Worm (Caenorhabditis elegans) whole organism, late embryonic: ENCODE results near the gene srg-33.
A peak's percentile ranks its signal among the peaks of the same experiment; 100 is the strongest.

Experiments
- C08G9.2 ChIP-seq: sonication (generic microtip); optimal IDR thresholded peaks from 2 replicates; lab custom pipeline; 2016; ENCODE audit warnings: mild to moderate bottlenecking, missing genetic modification characterization, moderate library complexity, missing compliant biosample characterization
- F13H6.1 ChIP-seq: sonication (generic microtip); optimal IDR thresholded peaks from 2 replicates; lab custom pipeline; 2016; ENCODE audit warnings: missing genetic modification characterization, missing compliant biosample characterization
- K02D7.2 ChIP-seq: sonication (generic microtip); optimal IDR thresholded peaks from 2 replicates; lab custom pipeline; 2017; ENCODE audit warnings: mild to moderate bottlenecking, missing genetic modification characterization, missing compliant biosample characterization
- K09A11.1 ChIP-seq: sonication (generic microtip); optimal IDR thresholded peaks from 2 replicates; lab custom pipeline; 2017; ENCODE audit warnings: antibody characterized with exemption, mild to moderate bottlenecking, missing genetic modification characterization, missing compliant biosample characterization; ENCODE audit not compliant: insufficient read depth
- T23F11.4 ChIP-seq: fragments of 200-800 bp; sonication (Bioruptor generic); optimal IDR thresholded peaks from 2 replicates; lab custom pipeline; 2018; ENCODE audit warnings: mild to moderate bottlenecking, missing genetic modification characterization, missing compliant biosample characterization
- ama-1 ChIP-seq: fragments of 150-350 bp; optimal IDR thresholded peaks from 2 replicates; lab custom pipeline; 2014
- ceh-2 ChIP-seq: sonication (generic microtip); optimal IDR thresholded peaks from 2 replicates; lab custom pipeline; 2016; ENCODE audit warnings: missing genotype, missing genetic modification characterization, missing compliant biosample characterization
- ceh-30 ChIP-seq: fragments of 150-350 bp; optimal IDR thresholded peaks from 2 replicates; lab custom pipeline; 2014; ENCODE audit warnings: missing biosample characterization, missing genetic modification characterization
- ceh-45 ChIP-seq: fragments of 200-800 bp; sonication (Bioruptor generic); IDR thresholded peaks from 2 replicates; pipeline ENCODE4 v1.3.6; 2022; ENCODE audit warnings: missing genetic modification reagents, missing genetic modification characterization, missing compliant biosample characterization
- ceh-48 ChIP-seq: sonication (generic microtip); optimal IDR thresholded peaks from 2 replicates; lab custom pipeline; 2016; ENCODE audit warnings: missing genetic modification characterization, inconsistent platforms, missing compliant biosample characterization
- che-1 ChIP-seq: sonication (generic microtip); optimal IDR thresholded peaks from 2 replicates; lab custom pipeline; 2016; ENCODE audit warnings: mild to moderate bottlenecking, missing genetic modification characterization, missing compliant biosample characterization
- dmd-4 ChIP-seq: sonication (generic microtip); optimal IDR thresholded peaks from 2 replicates; lab custom pipeline; 2016; ENCODE audit warnings: borderline replicate concordance, missing genetic modification characterization, missing compliant biosample characterization
- dve-1 ChIP-seq: sonication (generic microtip); optimal IDR thresholded peaks from 2 replicates; lab custom pipeline; 2017; ENCODE audit warnings: antibody characterized with exemption, mild to moderate bottlenecking, missing genetic modification characterization, missing compliant biosample characterization
- elt-2 ChIP-seq: sonication (generic microtip); optimal IDR thresholded peaks from 2 replicates; lab custom pipeline; 2016; ENCODE audit warnings: missing genetic modification reagents, missing genetic modification characterization, missing compliant biosample characterization
- ets-4 ChIP-seq: sonication (generic microtip); optimal IDR thresholded peaks from 2 replicates; lab custom pipeline; 2016; ENCODE audit warnings: missing genetic modification characterization, missing compliant biosample characterization
- fkh-10 ChIP-seq: fragments of 150-350 bp; optimal IDR thresholded peaks from 2 replicates; lab custom pipeline; 2014; ENCODE audit warnings: missing biosample characterization, missing genetic modification reagents, missing genetic modification characterization
- fkh-6 ChIP-seq: sonication (generic microtip); optimal IDR thresholded peaks from 2 replicates; lab custom pipeline; 2016; ENCODE audit warnings: missing genetic modification characterization, missing compliant biosample characterization
- gmeb-2 ChIP-seq: sonication (generic microtip); optimal IDR thresholded peaks from 2 replicates; lab custom pipeline; 2016; ENCODE audit warnings: missing genetic modification characterization, inconsistent platforms, missing compliant biosample characterization
- hlh-13 ChIP-seq: fragments of 200-800 bp; sonication (Bioruptor generic); optimal IDR thresholded peaks from 2 replicates; lab custom pipeline; 2018; ENCODE audit warnings: mild to moderate bottlenecking, missing genetic modification characterization, missing compliant biosample characterization
- hlh-15 ChIP-seq: sonication (generic microtip); optimal IDR thresholded peaks from 2 replicates; lab custom pipeline; 2016; ENCODE audit warnings: missing genetic modification characterization, missing compliant biosample characterization
- hlh-8 ChIP-seq: sonication (generic microtip); optimal IDR thresholded peaks from 2 replicates; lab custom pipeline; 2016; ENCODE audit warnings: missing genotype, missing genetic modification characterization, missing compliant biosample characterization
- lin-11 ChIP-seq: fragments of 200-800 bp; sonication (Bioruptor generic); optimal IDR thresholded peaks from 2 replicates; lab custom pipeline; 2018; ENCODE audit warnings: mild to moderate bottlenecking, missing genetic modification characterization, missing compliant biosample characterization
- madf-2 ChIP-seq: sonication (generic microtip); optimal IDR thresholded peaks from 2 replicates; lab custom pipeline; 2017; ENCODE audit warnings: missing genetic modification characterization, missing compliant biosample characterization
- mec-3 ChIP-seq: sonication (generic microtip); optimal IDR thresholded peaks from 2 replicates; lab custom pipeline; 2016; ENCODE audit warnings: borderline replicate concordance, missing genetic modification characterization, missing compliant biosample characterization
- pag-3 ChIP-seq: sonication (generic microtip); optimal IDR thresholded peaks from 2 replicates; lab custom pipeline; 2016; ENCODE audit warnings: missing compliant biosample characterization, missing genetic modification characterization, borderline replicate concordance
- pat-9 ChIP-seq: fragments of 200-800 bp; sonication (Bioruptor generic); optimal IDR thresholded peaks from 2 replicates; lab custom pipeline; 2018; ENCODE audit warnings: mild to moderate bottlenecking, missing genetic modification characterization, moderate library complexity, missing compliant biosample characterization
- pax-1 ChIP-seq: fragments of 150-350 bp; optimal IDR thresholded peaks from 2 replicates; lab custom pipeline; 2014; ENCODE audit warnings: missing biosample characterization, missing genetic modification characterization
- pha-2 ChIP-seq: sonication (generic microtip); optimal IDR thresholded peaks from 2 replicates; lab custom pipeline; 2017; ENCODE audit warnings: mild to moderate bottlenecking, missing genetic modification characterization, missing compliant biosample characterization
- pha-4 ChIP-seq: fragments of 150-350 bp; optimal IDR thresholded peaks from 2 replicates; lab custom pipeline; 2018; ENCODE audit warnings: missing biosample characterization, missing genetic modification reagents, missing genetic modification characterization
- sox-2 ChIP-seq: fragments of 200-800 bp; sonication (Bioruptor generic); IDR thresholded peaks from 2 replicates; pipeline ENCODE4 v1.3.6; 2022; ENCODE audit warnings: missing genetic modification reagents, missing genetic modification characterization, missing compliant biosample characterization
- sox-4 ChIP-seq: sonication (generic microtip); optimal IDR thresholded peaks from 2 replicates; lab custom pipeline; 2017; ENCODE audit warnings: mild to moderate bottlenecking, missing genetic modification characterization, inconsistent platforms, missing compliant biosample characterization
- tbx-2 ChIP-seq: sonication (generic microtip); optimal IDR thresholded peaks from 2 replicates; lab custom pipeline; 2016; ENCODE audit warnings: missing genetic modification characterization, missing compliant biosample characterization
- unc-55 ChIP-seq: sonication (generic microtip); optimal IDR thresholded peaks from 2 replicates; lab custom pipeline; 2017; ENCODE audit warnings: missing biosample characterization, missing genetic modification reagents, missing genetic modification characterization
- unc-86 ChIP-seq: sonication (generic microtip); optimal IDR thresholded peaks from 2 replicates; lab custom pipeline; 2016; ENCODE audit warnings: missing genetic modification characterization, missing compliant biosample characterization

srg-33 gene

ce11 chrV:8271995-8272394 is 19.9 kb upstream of the srg-33 start, which contains the start of gene asp-5:
asp-5 (plus strand) TSS chrV:8272385.
- TF ChIP-seq sox-4 (tag; lab: Kevin White, UChicago), result no peak
- no peak for TF ChIP-seq hlh-13
- peak; percentile 34 for TF ChIP-seq elt-2

ce11 chrV:8278830-8279229 is 13.0 kb upstream of the srg-33 start, which contains the start of gene str-136:
str-136 (minus strand) TSS chrV:8278930.
- TF ChIP-seq ceh-30 (tag; lab: Kevin White, UChicago), result no peak
- TF ChIP-seq fkh-10 (GFP tag; lab: Kevin White, UChicago), result no peak
- TF ChIP-seq mec-3 (tag; lab: Kevin White, UChicago), result no peak
- TF ChIP-seq che-1 (tag; lab: Kevin White, UChicago), result no peak
- TF ChIP-seq tbx-2, result no peak
- TF ChIP-seq ceh-48 (tag; lab: Kevin White, UChicago), result no peak
- TF ChIP-seq ceh-45, result no peak
- TF ChIP-seq hlh-8 (tag; lab: Kevin White, UChicago), result no peak
- TF ChIP-seq, all 69 proteins: peak for 0

- TF ChIP-seq che-1 (tag; lab: Kevin White, UChicago) (no peak), K09A11.1 (tag; lab: Kevin White, UChicago) (no peak), lin-11 (tag; lab: Kevin White, UChicago) (no peak), hlh-13 (no peak), ets-4 (tag; lab: Kevin White, UChicago) (no peak), sox-4 (tag; lab: Kevin White, UChicago) (no peak), ceh-48 (tag; lab: Kevin White, UChicago) (no peak), ceh-2 (tag; lab: Kevin White, UChicago) (no peak), dve-1 (tag; lab: Kevin White, UChicago) (no peak), madf-2 (no peak), unc-55 (GFP tag; lab: Kevin White, UChicago) (no peak), pha-4 (no peak), mec-3 (tag; lab: Kevin White, UChicago) (no peak), ceh-30 (tag; lab: Kevin White, UChicago) (no peak), pha-2 (tag; lab: Kevin White, UChicago) (no peak), gmeb-2 (tag; lab: Kevin White, UChicago) (no peak), pag-3 (tag; lab: Kevin White, UChicago) (no peak), ama-1 (lab: Kevin White, UChicago) (no peak), dmd-4 (no peak), K02D7.2 (tag; lab: Kevin White, UChicago) (no peak)
These were observed 11.1 kb upstream of the srg-33 start, which contains the start of gene str-135 for ce11 chrV:8280770-8281169. str-135 (minus strand) TSS chrV:8280870.

ce11 chrV:8281646-8282045 is 10.2 kb upstream of the srg-33 start:
- no peak for TF ChIP-seq fkh-6 (tag; lab: Kevin White, UChicago)
- TF ChIP-seq T23F11.4, result no peak
- TF ChIP-seq pax-1 (tag; lab: Kevin White, UChicago), result no peak
- TF ChIP-seq hlh-15, result no peak
- no peak for TF ChIP-seq tbx-2
- TF ChIP-seq hlh-13, result no peak
- TF ChIP-seq pat-9 (tag; lab: Kevin White, UChicago), result no peak
- no peak for TF ChIP-seq ceh-45
- TF ChIP-seq unc-86 (tag; lab: Kevin White, UChicago), result no peak

ce11 chrV:8282933-8283332 is 8.9 kb upstream of the srg-33 start:
- no peak for TF ChIP-seq C08G9.2 (tag; lab: Kevin White, UChicago)
- TF ChIP-seq sox-2 (GFP tag; lab: Robert Waterston, UW), result no peak
- no peak for TF ChIP-seq F13H6.1
- no peak for TF ChIP-seq hlh-8 (tag; lab: Kevin White, UChicago)
